Worm (Caenorhabditis elegans) whole organism, mixed stage, embryonic: ENCODE results near the gene ent-1.

Experiments
- blmp-1 ChIP-seq: fragments of 150-350 bp; optimal IDR thresholded peaks from 2 replicates; lab custom pipeline; 2014; ENCODE audit warnings: missing biosample characterization, missing genetic modification characterization
- ceh-83 ChIP-seq: fragments of 200-800 bp; sonication (Bioruptor generic); optimal IDR thresholded peaks from 2 replicates; lab custom pipeline; 2018; ENCODE audit warnings: mild to moderate bottlenecking, missing genetic modification characterization, missing compliant biosample characterization
- lin-13 ChIP-seq: fragments of 150-350 bp; optimal IDR thresholded peaks from 2 replicates; lab custom pipeline; 2014; ENCODE audit warnings: missing biosample characterization, missing genetic modification characterization
- lsy-2 ChIP-seq: fragments of 150-350 bp; optimal IDR thresholded peaks from 2 replicates; lab custom pipeline; 2014; ENCODE audit warnings: missing biosample characterization, missing genetic modification characterization
- mab-5 ChIP-seq: fragments of 150-350 bp; optimal IDR thresholded peaks from 2 replicates; lab custom pipeline; 2014; ENCODE audit warnings: missing biosample characterization, missing genetic modification characterization
- mep-1 ChIP-seq: fragments of 150-350 bp; optimal IDR thresholded peaks from 2 replicates; lab custom pipeline; 2017; ENCODE audit warnings: missing biosample characterization, missing genetic modification reagents, missing genetic modification characterization, inconsistent platforms
- nhr-237 ChIP-seq: fragments of 150-350 bp; optimal IDR thresholded peaks from 2 replicates; lab custom pipeline; 2014; ENCODE audit warnings: missing biosample characterization, missing genetic modification characterization
- nhr-28 ChIP-seq: fragments of 150-350 bp; optimal IDR thresholded peaks from 2 replicates; lab custom pipeline; 2014; ENCODE audit warnings: missing biosample characterization, missing genetic modification characterization
- snpc-4 ChIP-seq: fragments of 150-350 bp; optimal IDR thresholded peaks from 2 replicates; lab custom pipeline; 2014; ENCODE audit warnings: missing biosample characterization, missing genetic modification characterization
- tbx-8 ChIP-seq: fragments of 200-800 bp; sonication (Bioruptor generic); optimal IDR thresholded peaks from 2 replicates; lab custom pipeline; 2018; ENCODE audit warnings: mild to moderate bottlenecking, missing genetic modification characterization, moderate library complexity, missing compliant biosample characterization
- unc-39 ChIP-seq: fragments of 150-350 bp; optimal IDR thresholded peaks from 2 replicates; lab custom pipeline; 2014; ENCODE audit warnings: missing biosample characterization, missing genetic modification characterization
- unc-62 ChIP-seq: fragments of 150-350 bp; optimal IDR thresholded peaks from 2 replicates; lab custom pipeline; 2014; ENCODE audit warnings: missing biosample characterization, missing genetic modification reagents, missing genetic modification characterization
- ztf-11 ChIP-seq: fragments of 150-350 bp; optimal IDR thresholded peaks from 2 replicates; lab custom pipeline; 2014; ENCODE audit warnings: missing biosample characterization, missing genetic modification characterization

ce11 chrIV:11627847-11628246, 27.4 kb downstream of the ent-1 start, which contains the start of gene lys-6:
- no peak for TF ChIP-seq mep-1
- TF ChIP-seq nhr-237 (tag; lab: Kevin White, UChicago): no peak
- no peak for TF ChIP-seq unc-62 (GFP tag; lab: Kevin White, UChicago)
- TF ChIP-seq unc-39 (tag; lab: Kevin White, UChicago): no peak
- no peak for TF ChIP-seq lsy-2
- no peak for TF ChIP-seq mab-5 (tag; lab: Kevin White, UChicago)
- TF ChIP-seq tbx-8 (GFP tag; lab: Kevin White, UChicago): no peak
- no peak for TF ChIP-seq snpc-4 (tag; lab: Kevin White, UChicago)
- TF ChIP-seq blmp-1 (tag; lab: Kevin White, UChicago): no peak
- TF ChIP-seq ceh-83 (GFP tag; lab: Kevin White, UChicago): no peak
- no peak for TF ChIP-seq lin-13 (tag; lab: Kevin White, UChicago)
- no peak for TF ChIP-seq nhr-28 (tag; lab: Kevin White, UChicago)
- no peak for TF ChIP-seq ztf-11 (tag; lab: Kevin White, UChicago)
